Fruit fly (Drosophila melanogaster) whole organism, prepupa: ENCODE measurements around the gene eIF2beta.

Experiments used
- CG11294 ChIP-seq: fragments of 200-800 bp; sonication (Bioruptor generic); IDR thresholded peaks from 2 replicates; pipeline ENCODE4 v1.3.6; 2022; ENCODE audit warnings: missing biosample characterization, missing genetic modification characterization
- CG11762 ChIP-seq: fragments of 200-800 bp; sonication (Bioruptor generic); optimal IDR thresholded peaks from 3 replicates; lab custom pipeline; 2016; ENCODE audit warnings: missing biosample characterization, missing genetic modification characterization; ENCODE audit not compliant: insufficient read depth
- CG1621 ChIP-seq: fragments of 200-800 bp; sonication (Bioruptor generic); optimal IDR thresholded peaks from 3 replicates; lab custom pipeline; 2018; ENCODE audit warnings: missing biosample characterization, mild to moderate bottlenecking, missing genetic modification characterization
- CG31627 ChIP-seq: fragments of 200-800 bp; sonication (Bioruptor generic); optimal IDR thresholded peaks from 3 replicates; lab custom pipeline; 2016; ENCODE audit warnings: missing biosample characterization, missing genetic modification characterization
- CG6163 ChIP-seq: fragments of 200-800 bp; sonication (Bioruptor generic); IDR thresholded peaks from 3 replicates; pipeline ENCODE4 v1.3.6; 2022; ENCODE audit warnings: missing biosample characterization, missing genetic modification characterization
- CG6276 ChIP-seq: fragments of 200-800 bp; sonication (Bioruptor generic); optimal IDR thresholded peaks from 2 replicates; lab custom pipeline; 2017; ENCODE audit warnings: missing biosample characterization, mild to moderate bottlenecking, missing genetic modification characterization
- CG6792 ChIP-seq: fragments of 200-800 bp; sonication (Bioruptor generic); optimal IDR thresholded peaks from 3 replicates; lab custom pipeline; 2016; ENCODE audit warnings: missing biosample characterization, missing genetic modification characterization
- CG8119 ChIP-seq: fragments of 200-800 bp; sonication (Bioruptor generic); IDR thresholded peaks from 3 replicates; pipeline ENCODE4 v1.3.6; 2022; ENCODE audit warnings: missing biosample characterization, missing genetic modification characterization
- CG8319 ChIP-seq: fragments of 200-800 bp; sonication (Bioruptor generic); optimal IDR thresholded peaks from 3 replicates; lab custom pipeline; 2016; ENCODE audit warnings: missing biosample characterization, missing genetic modification characterization
- CG8632 ChIP-seq: fragments of 200-800 bp; sonication (Bioruptor generic); optimal IDR thresholded peaks from 3 replicates; lab custom pipeline; 2016; ENCODE audit warnings: missing biosample characterization, missing genetic modification characterization
- CG9139 ChIP-seq: fragments of 200-800 bp; sonication (Bioruptor generic); optimal IDR thresholded peaks from 3 replicates; lab custom pipeline; 2017; ENCODE audit warnings: missing biosample characterization, mild to moderate bottlenecking, missing genetic modification characterization
- Ets96B ChIP-seq: fragments of 200-800 bp; optimal IDR thresholded peaks from 2 replicates; lab custom pipeline; 2019; ENCODE audit warnings: missing biosample characterization, mild to moderate bottlenecking, missing genetic modification characterization, moderate library complexity
- Gug ChIP-seq: fragments of 200-800 bp; sonication (Bioruptor generic); IDR thresholded peaks from 2 replicates; pipeline ENCODE4 v1.3.6; 2022; ENCODE audit warnings: missing biosample characterization, missing genetic modification characterization
- Hr38 ChIP-seq: sonication (Bioruptor generic); optimal IDR thresholded peaks from 2 replicates; lab custom pipeline; 2016; ENCODE audit warnings: missing biosample characterization, missing genetic modification characterization
- Lpt ChIP-seq: fragments of 200-800 bp; sonication (Bioruptor generic); optimal IDR thresholded peaks from 3 replicates; lab custom pipeline; 2016; ENCODE audit warnings: missing biosample characterization, missing genetic modification characterization
- Met ChIP-seq: fragments of 200-800 bp; sonication (Bioruptor generic); optimal IDR thresholded peaks from 3 replicates; lab custom pipeline; 2016; ENCODE audit warnings: missing biosample characterization, missing genetic modification characterization
- Smox ChIP-seq: fragments of 200-800 bp; sonication (Bioruptor generic); optimal IDR thresholded peaks from 3 replicates; lab custom pipeline; 2016; ENCODE audit warnings: missing biosample characterization, missing genetic modification characterization
- achi ChIP-seq: fragments of 200-800 bp; sonication (Bioruptor generic); optimal IDR thresholded peaks from 3 replicates; lab custom pipeline; 2016; ENCODE audit warnings: missing biosample characterization, missing genetic modification characterization
- esn ChIP-seq: fragments of 200-800 bp; sonication (Bioruptor generic); optimal IDR thresholded peaks from 2 replicates; lab custom pipeline; 2016; ENCODE audit warnings: missing biosample characterization, mild to moderate bottlenecking, missing genetic modification characterization, moderate library complexity
- fkh ChIP-seq: fragments of 200-800 bp; sonication (Bioruptor generic); optimal IDR thresholded peaks from 3 replicates; lab custom pipeline; 2017; ENCODE audit warnings: missing biosample characterization, mild to moderate bottlenecking, missing genetic modification characterization, moderate library complexity
- salr ChIP-seq, 2 experiments: fragments of 200-800 bp; sonication (Bioruptor generic); optimal IDR thresholded peaks; 3 replicates each; lab custom pipeline; 2016 to 2018; ENCODE audit warnings: missing biosample characterization in 2 of 2, missing genetic modification characterization in 2 of 2, mild to moderate bottlenecking in 1 of 2
- spab ChIP-seq: fragments of 200-800 bp; sonication (Bioruptor generic); optimal IDR thresholded peaks from 2 replicates; lab custom pipeline; 2017; ENCODE audit warnings: missing biosample characterization, mild to moderate bottlenecking, missing genetic modification characterization, missing genetic modification reagents
- topi ChIP-seq: fragments of 200-800 bp; sonication (Bioruptor generic); optimal IDR thresholded peaks from 3 replicates; lab custom pipeline; 2016; ENCODE audit warnings: missing biosample characterization, missing genetic modification characterization

eIF2beta gene

dm6 chr3L:12482917-12483316, 43.6 kb downstream of the eIF2beta start (continued):
- TF ChIP-seq Met (peak; percentile 57), Smox (GFP tag; lab: Kevin White, UChicago) (peak; percentile 40), CG8319 (GFP tag; lab: Kevin White, UChicago) (peak; percentile 42), CG11762 (GFP tag; lab: Kevin White, UChicago) (peak; percentile 60), achi (GFP tag; lab: Kevin White, UChicago) (peak; percentile 77), esn (GFP tag; lab: Kevin White, UChicago) (peak; percentile 54), Ets96B (tag; lab: Kevin White, UChicago) (peak; percentile 66), Lpt (peak; percentile 79), Hr38 (GFP tag; lab: Kevin White, UChicago) (no peak), CG8119 (GFP tag; lab: Robert Waterston, UW) (peak; percentile 91), CG31627 (peak; percentile 29), spab (GFP tag; lab: Kevin White, UChicago) (peak; percentile 40), CG9139 (GFP tag; lab: Kevin White, UChicago) (peak; percentile 7), salr (GFP tag; optimal IDR thresholded peaks at IDR 0.05; lab: Kevin White, UChicago) (peak in 1 of 2 experiments; percentile 85), CG6792 (GFP tag; lab: Kevin White, UChicago) (peak; percentile 46), CG8632 (GFP tag; lab: Kevin White, UChicago) (peak; percentile 54), Gug (GFP tag; lab: Robert Waterston, UW) (peak; percentile 73), topi (GFP tag; lab: Kevin White, UChicago) (peak; percentile 51), CG6276 (GFP tag; lab: Kevin White, UChicago) (peak; percentile 90)

- TF ChIP-seq fkh (GFP tag; lab: Kevin White, UChicago) (peak; percentile 95), CG6163 (GFP tag; lab: Robert Waterston, UW) (no peak)
Measured at dm6 chr3L:12482246-12482645, 44.3 kb downstream of the eIF2beta start, which contains the start of gene CG33725. CG33725 (plus strand) TSS chr3L:12482609.

- TF ChIP-seq CG11294 (GFP tag; lab: Robert Waterston, UW) (no peak), CG1621 (tag; lab: Kevin White, UChicago) (peak; percentile 0)
Measured at dm6 chr3L:12478229-12478628, 48.3 kb downstream of the eIF2beta start.
